Worm (Caenorhabditis elegans) whole organism, mixed stage, embryonic: ENCODE data around the gene F26D2.14.

ENCODE experiments used
- flh-1 ChIP-seq: fragments of 200-800 bp; sonication (Bioruptor generic); optimal IDR thresholded peaks from 2 replicates; lab custom pipeline; 2018; ENCODE audit warnings: mild to moderate bottlenecking, missing genetic modification characterization, moderate library complexity, missing compliant biosample characterization
- mep-1 ChIP-seq: fragments of 150-350 bp; optimal IDR thresholded peaks from 2 replicates; lab custom pipeline; 2017; ENCODE audit warnings: missing biosample characterization, missing genetic modification reagents, missing genetic modification characterization, inconsistent platforms
- nhr-12 ChIP-seq: fragments of 150-350 bp; optimal IDR thresholded peaks from 2 replicates; lab custom pipeline; 2014; ENCODE audit warnings: missing biosample characterization, missing genetic modification characterization
- nhr-28 ChIP-seq: fragments of 150-350 bp; optimal IDR thresholded peaks from 2 replicates; lab custom pipeline; 2014; ENCODE audit warnings: missing biosample characterization, missing genetic modification characterization
- unc-39 ChIP-seq: fragments of 150-350 bp; optimal IDR thresholded peaks from 2 replicates; lab custom pipeline; 2014; ENCODE audit warnings: missing biosample characterization, missing genetic modification characterization
- unc-62 ChIP-seq: fragments of 150-350 bp; optimal IDR thresholded peaks from 2 replicates; lab custom pipeline; 2014; ENCODE audit warnings: missing biosample characterization, missing genetic modification reagents, missing genetic modification characterization

DNA sequence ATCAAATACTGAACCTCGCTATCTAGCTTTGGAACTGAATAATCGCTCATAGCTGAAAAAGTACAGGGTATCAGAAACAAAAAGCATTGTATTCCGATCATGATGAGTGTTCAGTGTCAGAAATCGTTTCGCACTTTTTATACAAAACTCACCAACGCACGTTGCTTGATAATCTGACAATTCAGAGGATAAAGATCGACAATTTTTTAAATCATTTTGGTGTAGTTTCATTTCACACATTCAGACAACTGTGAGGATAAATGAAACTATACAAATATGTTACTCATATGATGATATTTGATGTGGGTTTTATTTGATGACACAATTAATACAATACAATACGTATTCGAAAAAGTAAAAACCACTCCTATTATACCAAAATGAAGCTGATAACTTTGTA, 47.4 kb downstream of the F26D2.14 start, which contains the start of gene F57E7.2:
- no peak for TF ChIP-seq unc-62
- TF ChIP-seq nhr-12: no peak
- TF ChIP-seq nhr-28 (tag; lab: Kevin White, UChicago): no peak
- no peak for TF ChIP-seq flh-1
- TF ChIP-seq unc-39 (tag; lab: Kevin White, UChicago): no peak
- no peak for TF ChIP-seq mep-1 (tag; lab: Kevin White, UChicago)
